Worm (Caenorhabditis elegans) whole organism, L1 larva: ENCODE data around the gene ddb-1.
A peak's percentile ranks its signal among the peaks of the same experiment; 100 is the strongest.

Experiments used
- blmp-1 ChIP-seq: fragments of 150-350 bp; optimal IDR thresholded peaks from 2 replicates; lab custom pipeline; 2014; ENCODE audit warnings: missing biosample characterization, missing genetic modification characterization
- elt-3 ChIP-seq, 6 experiments: fragments of 150-350 bp in 1 of 6; sonication (generic microtip); optimal IDR thresholded peaks; 2 replicates each; lab custom pipeline; 2017 to 2018; ENCODE audit warnings: missing biosample characterization in 6 of 6, missing genetic modification characterization in 6 of 6, inconsistent platforms in 1 of 6
- fkh-10 ChIP-seq: sonication (generic microtip); optimal IDR thresholded peaks from 2 replicates; lab custom pipeline; 2017; ENCODE audit warnings: missing biosample characterization, missing genetic modification reagents, missing genetic modification characterization
- irx-1 ChIP-seq: sonication (generic microtip); optimal IDR thresholded peaks from 2 replicates; lab custom pipeline; 2016; ENCODE audit warnings: missing genetic modification characterization, missing compliant biosample characterization
- lin-39 ChIP-seq: fragments of 150-350 bp; optimal IDR thresholded peaks from 2 replicates; lab custom pipeline; 2014; ENCODE audit warnings: missing biosample characterization, missing genetic modification reagents, missing genetic modification characterization
- mab-9 ChIP-seq: fragments of 200-800 bp; sonication (Bioruptor generic); IDR thresholded peaks from 2 replicates; pipeline ENCODE4 v1.3.6; 2022; ENCODE audit warnings: missing genetic modification reagents, missing genetic modification characterization, missing compliant biosample characterization
- nhr-28 ChIP-seq: fragments of 150-350 bp; optimal IDR thresholded peaks from 2 replicates; lab custom pipeline; 2014; ENCODE audit warnings: missing biosample characterization, missing genetic modification characterization
- nhr-71 ChIP-seq: sonication (generic microtip); optimal IDR thresholded peaks from 2 replicates; lab custom pipeline; 2016; ENCODE audit warnings: mild to moderate bottlenecking, missing genetic modification characterization, moderate library complexity, missing compliant biosample characterization
- pag-3 ChIP-seq: sonication (generic microtip); optimal IDR thresholded peaks from 2 replicates; lab custom pipeline; 2017; ENCODE audit warnings: missing genetic modification characterization, mild to moderate bottlenecking, missing compliant biosample characterization, antibody characterized with exemption, borderline replicate concordance; ENCODE audit not compliant: insufficient read depth
- pqm-1 ChIP-seq: sonication (generic microtip); optimal IDR thresholded peaks from 3 replicates; lab custom pipeline; 2017; ENCODE audit warnings: missing biosample characterization, missing genetic modification characterization
- snpc-4 ChIP-seq: fragments of 150-350 bp; optimal IDR thresholded peaks from 2 replicates; lab custom pipeline; 2014; ENCODE audit warnings: missing biosample characterization, missing genetic modification characterization

DNA sequence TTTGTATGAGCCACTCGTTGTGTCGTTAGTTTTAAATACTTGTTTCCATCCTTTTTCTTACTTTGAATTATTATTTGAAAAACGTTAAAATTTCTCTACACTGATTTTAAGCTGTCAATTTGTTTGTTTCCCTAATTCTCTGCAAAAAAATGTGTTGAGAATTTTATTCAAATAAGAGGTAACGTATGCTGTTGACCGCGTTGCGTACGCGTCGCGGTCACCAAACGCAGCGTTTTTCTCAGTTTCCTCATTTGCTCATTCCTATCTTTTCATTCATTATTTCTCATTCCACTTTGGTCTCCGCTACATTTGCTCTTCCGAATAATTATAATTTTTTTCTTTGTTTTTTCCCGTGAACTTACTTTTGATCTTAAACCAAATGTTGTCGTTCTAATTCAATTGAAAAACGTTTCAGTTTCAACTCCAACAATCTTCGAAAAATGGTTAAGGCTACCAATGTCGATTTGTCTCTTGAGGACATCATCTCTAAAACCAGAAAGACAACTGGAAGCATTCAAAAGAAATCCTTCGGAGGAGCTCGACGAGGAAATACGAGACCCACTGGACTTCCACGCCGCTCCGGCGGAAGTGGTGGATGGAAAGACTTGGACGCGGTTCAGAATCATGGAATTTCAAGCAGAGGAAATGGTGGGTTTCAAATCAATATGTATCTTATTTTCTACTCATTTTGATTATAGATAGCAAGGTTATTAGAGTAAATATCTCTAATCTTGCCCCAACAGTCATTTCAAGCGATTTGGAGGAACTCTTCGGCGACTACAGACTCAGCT is 2.1 kb upstream of the ddb-1 start, which contains the start of gene aly-3:
- no peak for TF ChIP-seq fkh-10 (GFP tag; lab: Kevin White, UChicago)
- no peak for TF ChIP-seq elt-3 (tag; optimal IDR thresholded peaks at IDR 0.05; lab: Kevin White, UChicago)
- TF ChIP-seq lin-39 = no peak
- TF ChIP-seq blmp-1 (tag; lab: Kevin White, UChicago) = peak; percentile 19
- TF ChIP-seq irx-1 = no peak
- TF ChIP-seq mab-9 = no peak
- TF ChIP-seq pag-3 (tag; lab: Kevin White, UChicago) = no peak
- TF ChIP-seq pqm-1 = no peak
- no peak for TF ChIP-seq snpc-4
- no peak for TF ChIP-seq nhr-71 (tag; lab: Kevin White, UChicago)
- TF ChIP-seq nhr-28 (tag; lab: Kevin White, UChicago) = no peak
